Worm (Caenorhabditis elegans) whole organism, late embryonic: ENCODE data around the gene C53A5.11.

Experiments used
- ama-1 ChIP-seq: fragments of 150-350 bp; optimal IDR thresholded peaks from 2 replicates; lab custom pipeline; 2014
- ceh-2 ChIP-seq: sonication (generic microtip); optimal IDR thresholded peaks from 2 replicates; lab custom pipeline; 2016; ENCODE audit warnings: missing genotype, missing genetic modification characterization, missing compliant biosample characterization
- elt-2 ChIP-seq: sonication (generic microtip); optimal IDR thresholded peaks from 2 replicates; lab custom pipeline; 2016; ENCODE audit warnings: missing genetic modification reagents, missing genetic modification characterization, missing compliant biosample characterization
- ets-4 ChIP-seq: sonication (generic microtip); optimal IDR thresholded peaks from 2 replicates; lab custom pipeline; 2016; ENCODE audit warnings: missing genetic modification characterization, missing compliant biosample characterization
- nfya-1 ChIP-seq: sonication (generic microtip); optimal IDR thresholded peaks from 2 replicates; lab custom pipeline; 2017; ENCODE audit warnings: missing genetic modification characterization, mild to moderate bottlenecking, missing compliant biosample characterization, antibody characterized with exemption, moderate library complexity

DNA sequence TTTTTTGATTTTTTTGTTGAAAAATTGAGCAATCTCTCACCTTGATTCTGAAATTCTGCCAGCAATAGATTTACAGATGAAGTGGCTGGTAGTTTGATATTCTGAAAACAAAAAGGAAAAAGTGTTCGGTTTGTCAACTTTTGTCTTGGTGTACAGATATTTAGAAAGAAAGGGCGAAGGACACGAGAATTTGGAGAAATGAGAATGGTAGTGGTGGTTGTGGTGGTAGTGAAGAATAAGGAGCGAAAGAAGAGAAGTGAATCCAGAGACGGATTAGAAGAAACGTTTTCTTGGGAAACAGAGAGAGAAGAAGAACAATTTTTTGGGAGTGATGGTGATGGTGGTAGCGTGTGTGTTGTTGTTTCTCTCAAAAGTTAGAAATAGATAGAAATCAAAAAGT lies 16.9 kb downstream of the C53A5.11 start, which contains the start of gene gar-3:
- TF ChIP-seq ets-4 (tag; lab: Kevin White, UChicago) (no peak), ceh-2 (tag; lab: Kevin White, UChicago) (no peak), nfya-1 (no peak), ama-1 (lab: Kevin White, UChicago) (no peak), elt-2 (tag; lab: Kevin White, UChicago) (no peak)
